Fruit fly (Drosophila melanogaster): ENCODE data around the gene m.
A peak's percentile ranks its signal among the peaks of the same experiment; 100 is the strongest.

The m gene

DNA sequence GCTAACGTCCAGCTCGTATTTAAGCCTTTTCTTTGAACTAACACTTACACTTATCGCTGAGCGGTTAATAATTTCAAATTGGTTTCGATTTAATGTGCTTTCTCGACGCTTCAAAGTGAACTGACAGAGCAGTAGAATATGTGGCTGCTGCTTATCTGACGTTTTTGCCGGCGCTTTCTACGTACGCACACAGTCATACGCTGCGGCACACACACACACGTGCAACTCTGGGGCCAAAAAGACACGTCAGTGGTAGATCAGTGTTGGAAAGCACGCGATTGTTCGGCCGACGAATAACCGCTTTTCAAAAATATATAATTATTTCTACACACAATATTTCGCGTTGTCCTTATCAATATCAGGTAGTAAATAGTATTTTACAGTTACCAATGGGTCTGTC lies 52.1 kb downstream of the m start (continued):
- TF ChIP-seq insv (GFP tag; optimal IDR thresholded peaks at IDR 0.05) (no peak), chinmo (GFP tag; IDR thresholded peaks at IDR 0.05; ENCODE audit: partially characterized antibody) (peak; percentile 76; the same call in 1 of the 4 replicates), gt (GFP tag; IDR thresholded peaks at IDR 0.05) (no peak), stwl (tag; optimal IDR thresholded peaks at IDR 0.05) (peak; percentile 72), H15 (GFP tag; IDR thresholded peaks at IDR 0.05) (no peak), MESR4 (GFP tag; optimal IDR thresholded peaks at IDR 0.05) (peak; percentile 48), shn (GFP tag; optimal IDR thresholded peaks at IDR 0.05) (no peak), BtbVII (GFP tag; optimal IDR thresholded peaks at IDR 0.05) (no peak), Fer3 (tag; optimal IDR thresholded peaks at IDR 0.05) (peak; percentile 12), sens (GFP tag) (peak; percentile 56)

DNA sequence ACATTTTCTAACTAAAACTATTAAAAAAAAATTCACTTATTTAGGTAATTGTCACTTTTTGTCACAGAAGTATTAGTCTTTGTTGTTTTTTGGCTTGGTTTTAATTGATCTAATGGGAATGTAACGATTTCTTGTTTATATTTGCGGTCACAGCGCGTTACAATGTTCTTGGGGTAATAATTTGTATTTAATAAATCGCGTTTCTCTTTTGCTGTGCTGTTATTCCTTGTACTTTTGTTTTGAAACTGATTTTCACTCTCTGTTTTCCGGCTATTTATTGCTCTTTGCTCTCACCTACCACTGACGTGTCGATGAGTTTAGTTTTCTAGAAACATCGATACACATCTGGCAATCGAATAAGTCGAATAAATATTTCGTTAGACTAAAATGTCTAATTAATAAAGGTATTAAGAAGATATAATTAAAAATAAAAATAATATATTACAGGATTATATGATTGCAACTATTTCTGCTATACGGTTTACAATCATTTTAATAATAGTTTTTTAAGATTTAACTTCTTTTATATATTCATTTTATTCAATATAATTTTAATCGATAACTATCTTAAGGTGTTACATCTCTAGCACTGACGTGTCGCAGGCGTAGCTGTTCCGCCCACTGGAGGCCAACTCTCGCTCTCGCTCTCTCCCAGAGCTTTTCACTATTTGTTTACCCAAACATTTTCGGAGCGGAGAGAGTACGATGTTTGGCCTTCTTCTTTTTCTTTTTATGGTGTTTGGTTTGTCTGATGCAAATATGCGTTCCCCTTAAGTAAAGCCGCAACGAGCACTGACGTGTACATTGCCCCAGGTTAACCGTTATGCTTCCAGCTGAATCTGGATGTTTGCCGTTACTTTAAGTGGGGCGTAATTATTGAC lies 53.0 kb downstream of the m start, which contains the start of gene Hsc70-3:
Hsc70-3 (minus strand) TSS at position 251 of the 881 bp plus-strand sequence.
- no peak for TF ChIP-seq cato (GFP tag; optimal IDR thresholded peaks at IDR 0.05; ENCODE audit: borderline replicate concordance)
- TF ChIP-seq Fer1 (GFP tag; optimal IDR thresholded peaks at IDR 0.05), result peak; percentile 0
- TF ChIP-seq CG32532 (GFP tag; IDR thresholded peaks at IDR 0.05), result 0 out of 2 replicates have a peak, but pooled peaks have one; percentile 13
- TF ChIP-seq CG1529 (GFP tag; optimal IDR thresholded peaks at IDR 0.05), result peak; percentile 61
- TF ChIP-seq rib (GFP tag; IDR thresholded peaks at IDR 0.05), result no peak
- TF ChIP-seq CG10979 (tag; optimal IDR thresholded peaks at IDR 0.05), result peak; percentile 11
- TF ChIP-seq ATbp (GFP tag; optimal IDR thresholded peaks at IDR 0.05), result peak; percentile 89
- TF ChIP-seq CG18764 (GFP tag; optimal IDR thresholded peaks at IDR 0.05), result peak; percentile 35
- TF ChIP-seq Xrp1 (GFP tag; IDR thresholded peaks at IDR 0.05), result peak; percentile 67
- TF ChIP-seq hkb (optimal IDR thresholded peaks at IDR 0.05), result no peak
- peak; percentile 73; the same call in 1 of the 2 replicates for TF ChIP-seq hkb (GFP tag; IDR thresholded peaks at IDR 0.05)
- TF ChIP-seq Taf1 (GFP tag; IDR thresholded peaks at IDR 0.05), result no peak
- TF ChIP-seq CG7963 (GFP tag; IDR thresholded peaks at IDR 0.05; ENCODE audit: partially characterized antibody), result peak; percentile 48; the same call in 1 of the 3 replicates
- TF ChIP-seq CG15269 (tag; optimal IDR thresholded peaks at IDR 0.05), result peak; percentile 13
- TF ChIP-seq sug (tag; optimal IDR thresholded peaks at IDR 0.05), result peak; percentile 50
- peak; percentile 70 for TF ChIP-seq CG6813 (GFP tag; optimal IDR thresholded peaks at IDR 0.05)
- peak; percentile 29 for TF ChIP-seq yki (optimal IDR thresholded peaks at IDR 0.05)
- peak; percentile 15 for TF ChIP-seq CG4328 (GFP tag; optimal IDR thresholded peaks at IDR 0.05)
- TF ChIP-seq Dll (GFP tag; IDR thresholded peaks at IDR 0.05; ENCODE audit: partially characterized antibody), result peak; percentile 89
- TF ChIP-seq Camta (GFP tag; optimal IDR thresholded peaks at IDR 0.05), result peak; percentile 45
- no peak for TF ChIP-seq D (optimal IDR thresholded peaks at IDR 0.05)
- TF ChIP-seq D (GFP tag; optimal IDR thresholded peaks at IDR 0.05), result peak; percentile 1
- peak; percentile 72 for TF ChIP-seq Blimp-1 (GFP tag; optimal IDR thresholded peaks at IDR 0.05)
- peak; percentile 83 for TF ChIP-seq Asciz (GFP tag; optimal IDR thresholded peaks at IDR 0.05)
- TF ChIP-seq knrl (GFP tag; IDR thresholded peaks at IDR 0.05; ENCODE audit: partially characterized antibody), result peak; percentile 74; the same call in 2 of the 3 replicates
- no peak for TF ChIP-seq CG5245 (GFP tag; optimal IDR thresholded peaks at IDR 0.05)
- no peak for TF ChIP-seq cwo (GFP tag; optimal IDR thresholded peaks at IDR 0.05)
- TF ChIP-seq E2f1 (GFP tag; IDR thresholded peaks at IDR 0.05), result no peak
- no peak for TF ChIP-seq CG13123 (GFP tag; optimal IDR thresholded peaks at IDR 0.05)
- peak; percentile 12 for TF ChIP-seq phol (tag; optimal IDR thresholded peaks at IDR 0.05)
- TF ChIP-seq nom (GFP tag; optimal IDR thresholded peaks at IDR 0.05), result peak; percentile 35
- TF ChIP-seq CG15514 (GFP tag; optimal IDR thresholded peaks at IDR 0.05), result peak; percentile 38
- TF ChIP-seq CG6254 (GFP tag; optimal IDR thresholded peaks at IDR 0.05), result peak; percentile 60
- TF ChIP-seq Ada2b (GFP tag; IDR thresholded peaks at IDR 0.05), result no peak
- peak; percentile 40 for TF ChIP-seq her (GFP tag; optimal IDR thresholded peaks at IDR 0.05)
- no peak for TF ChIP-seq lbe (GFP tag; optimal IDR thresholded peaks at IDR 0.05)
- TF ChIP-seq Lim3 (GFP tag; IDR thresholded peaks at IDR 0.05), result no peak
- peak; percentile 62 for TF ChIP-seq CG1603 (tag; optimal IDR thresholded peaks at IDR 0.05)
